Worm (Caenorhabditis elegans) whole organism, late embryonic: ENCODE data around the gene ugt-48.

Experiments
- C08G9.2 ChIP-seq: sonication (generic microtip); optimal IDR thresholded peaks from 2 replicates; lab custom pipeline; 2016; ENCODE audit warnings: mild to moderate bottlenecking, missing genetic modification characterization, moderate library complexity, missing compliant biosample characterization
- C38D4.7 ChIP-seq: fragments of 200-800 bp; sonication (Bioruptor generic); optimal IDR thresholded peaks from 2 replicates; lab custom pipeline; 2018; ENCODE audit warnings: mild to moderate bottlenecking, missing genetic modification characterization, moderate library complexity, missing compliant biosample characterization
- F13H6.1 ChIP-seq: sonication (generic microtip); optimal IDR thresholded peaks from 2 replicates; lab custom pipeline; 2016; ENCODE audit warnings: missing genetic modification characterization, missing compliant biosample characterization
- T23F11.4 ChIP-seq: fragments of 200-800 bp; sonication (Bioruptor generic); optimal IDR thresholded peaks from 2 replicates; lab custom pipeline; 2018; ENCODE audit warnings: mild to moderate bottlenecking, missing genetic modification characterization, missing compliant biosample characterization
- Y22D7AL.16 ChIP-seq: sonication (generic microtip); optimal IDR thresholded peaks from 2 replicates; lab custom pipeline; 2016; ENCODE audit warnings: missing genetic modification characterization, missing compliant biosample characterization
- ahr-1 ChIP-seq: sonication (generic microtip); optimal IDR thresholded peaks from 2 replicates; lab custom pipeline; 2016; ENCODE audit warnings: missing genetic modification characterization, missing compliant biosample characterization
- ama-1 ChIP-seq: fragments of 150-350 bp; optimal IDR thresholded peaks from 2 replicates; lab custom pipeline; 2014
- ceh-18 ChIP-seq: sonication (generic microtip); optimal IDR thresholded peaks from 2 replicates; lab custom pipeline; 2016; ENCODE audit warnings: missing genetic modification characterization, missing compliant biosample characterization
- ceh-19 ChIP-seq: fragments of 200-800 bp; sonication (Bioruptor generic); optimal IDR thresholded peaks from 2 replicates; lab custom pipeline; 2018; ENCODE audit warnings: mild to moderate bottlenecking, missing genetic modification characterization, missing compliant biosample characterization
- ceh-22 ChIP-seq: sonication (generic microtip); optimal IDR thresholded peaks from 2 replicates; lab custom pipeline; 2017; ENCODE audit warnings: missing biosample characterization, missing genetic modification characterization
- ceh-24 ChIP-seq: sonication (generic microtip); optimal IDR thresholded peaks from 2 replicates; lab custom pipeline; 2016; ENCODE audit warnings: mild to moderate bottlenecking, missing genetic modification characterization, missing compliant biosample characterization
- ceh-31 ChIP-seq: sonication (generic microtip); optimal IDR thresholded peaks from 2 replicates; lab custom pipeline; 2016; ENCODE audit warnings: missing genetic modification characterization, missing compliant biosample characterization
- ceh-34 ChIP-seq: sonication (generic microtip); optimal IDR thresholded peaks from 2 replicates; lab custom pipeline; 2016; ENCODE audit warnings: mild to moderate bottlenecking, missing genetic modification characterization, missing compliant biosample characterization
- ceh-9 ChIP-seq: sonication (generic microtip); optimal IDR thresholded peaks from 2 replicates; lab custom pipeline; 2016; ENCODE audit warnings: mild to moderate bottlenecking, missing genetic modification characterization, inconsistent platforms, missing compliant biosample characterization
- che-1 ChIP-seq: sonication (generic microtip); optimal IDR thresholded peaks from 2 replicates; lab custom pipeline; 2016; ENCODE audit warnings: mild to moderate bottlenecking, missing genetic modification characterization, missing compliant biosample characterization
- dmd-4 ChIP-seq: sonication (generic microtip); optimal IDR thresholded peaks from 2 replicates; lab custom pipeline; 2016; ENCODE audit warnings: borderline replicate concordance, missing genetic modification characterization, missing compliant biosample characterization
- dve-1 ChIP-seq: sonication (generic microtip); optimal IDR thresholded peaks from 2 replicates; lab custom pipeline; 2017; ENCODE audit warnings: antibody characterized with exemption, mild to moderate bottlenecking, missing genetic modification characterization, missing compliant biosample characterization
- eyg-1 ChIP-seq: sonication (generic microtip); optimal IDR thresholded peaks from 2 replicates; lab custom pipeline; 2016; ENCODE audit warnings: missing genotype, missing genetic modification characterization, missing compliant biosample characterization
- fkh-6 ChIP-seq: sonication (generic microtip); optimal IDR thresholded peaks from 2 replicates; lab custom pipeline; 2016; ENCODE audit warnings: missing genetic modification characterization, missing compliant biosample characterization
- hlh-15 ChIP-seq: sonication (generic microtip); optimal IDR thresholded peaks from 2 replicates; lab custom pipeline; 2016; ENCODE audit warnings: missing genetic modification characterization, missing compliant biosample characterization
- hlh-30 ChIP-seq: sonication (generic microtip); optimal IDR thresholded peaks from 2 replicates; lab custom pipeline; 2017; ENCODE audit warnings: antibody characterized with exemption, missing genetic modification characterization, missing compliant biosample characterization; ENCODE audit not compliant: insufficient read depth
- hlh-6 ChIP-seq: sonication (generic microtip); optimal IDR thresholded peaks from 2 replicates; lab custom pipeline; 2016; ENCODE audit warnings: missing genotype, missing genetic modification characterization, missing compliant biosample characterization
- lim-6 ChIP-seq: sonication (generic microtip); optimal IDR thresholded peaks from 2 replicates; lab custom pipeline; 2016; ENCODE audit warnings: missing genetic modification characterization, missing compliant biosample characterization
- lin-11 ChIP-seq: fragments of 200-800 bp; sonication (Bioruptor generic); optimal IDR thresholded peaks from 2 replicates; lab custom pipeline; 2018; ENCODE audit warnings: mild to moderate bottlenecking, missing genetic modification characterization, missing compliant biosample characterization
- madf-2 ChIP-seq: sonication (generic microtip); optimal IDR thresholded peaks from 2 replicates; lab custom pipeline; 2017; ENCODE audit warnings: missing genetic modification characterization, missing compliant biosample characterization
- mec-3 ChIP-seq: sonication (generic microtip); optimal IDR thresholded peaks from 2 replicates; lab custom pipeline; 2016; ENCODE audit warnings: borderline replicate concordance, missing genetic modification characterization, missing compliant biosample characterization
- nhr-11 ChIP-seq: fragments of 150-350 bp; optimal IDR thresholded peaks from 2 replicates; lab custom pipeline; 2014; ENCODE audit warnings: missing biosample characterization, missing genetic modification characterization
- pag-3 ChIP-seq: sonication (generic microtip); optimal IDR thresholded peaks from 2 replicates; lab custom pipeline; 2016; ENCODE audit warnings: missing compliant biosample characterization, missing genetic modification characterization, borderline replicate concordance
- pha-4 ChIP-seq: fragments of 150-350 bp; optimal IDR thresholded peaks from 2 replicates; lab custom pipeline; 2018; ENCODE audit warnings: missing biosample characterization, missing genetic modification reagents, missing genetic modification characterization
- pqm-1 ChIP-seq: sonication (generic microtip); optimal IDR thresholded peaks from 2 replicates; lab custom pipeline; 2016; ENCODE audit warnings: missing genetic modification characterization, missing compliant biosample characterization
- ref-2 ChIP-seq: sonication (generic microtip); optimal IDR thresholded peaks from 2 replicates; lab custom pipeline; 2016; ENCODE audit warnings: missing genetic modification characterization, missing compliant biosample characterization
- rnt-1 ChIP-seq: sonication (generic microtip); optimal IDR thresholded peaks from 2 replicates; lab custom pipeline; 2016; ENCODE audit warnings: missing genetic modification characterization, missing compliant biosample characterization
- sdc-2 ChIP-seq: sonication (generic microtip); optimal IDR thresholded peaks from 2 replicates; lab custom pipeline; 2016; ENCODE audit warnings: missing genotype, missing genetic modification characterization, missing compliant biosample characterization
- sox-2 ChIP-seq: fragments of 200-800 bp; sonication (Bioruptor generic); IDR thresholded peaks from 2 replicates; pipeline ENCODE4 v1.3.6; 2022; ENCODE audit warnings: missing genetic modification reagents, missing genetic modification characterization, missing compliant biosample characterization
- syd-9 ChIP-seq: sonication (generic microtip); optimal IDR thresholded peaks from 2 replicates; lab custom pipeline; 2016; ENCODE audit warnings: mild to moderate bottlenecking, missing genetic modification characterization, moderate library complexity, missing compliant biosample characterization
- unc-86 ChIP-seq: sonication (generic microtip); optimal IDR thresholded peaks from 2 replicates; lab custom pipeline; 2016; ENCODE audit warnings: missing genetic modification characterization, missing compliant biosample characterization
- zip-5 ChIP-seq: sonication (generic microtip); optimal IDR thresholded peaks from 2 replicates; lab custom pipeline; 2016; ENCODE audit warnings: missing genetic modification characterization, missing compliant biosample characterization

ugt-48 gene

ce11 chrV:5535774-5536173, 12.1 kb downstream of the ugt-48 start, which contains the start of gene C24G6.8:
Gene C24G6.8 (minus strand): TSS chrV:5535874.
- TF ChIP-seq che-1 (tag; lab: Kevin White, UChicago) (no peak), mec-3 (tag; lab: Kevin White, UChicago) (no peak), sdc-2 (tag; lab: Kevin White, UChicago) (no peak), unc-86 (no peak), ref-2 (no peak), pqm-1 (tag; lab: Kevin White, UChicago) (no peak), Y22D7AL.16 (tag; lab: Kevin White, UChicago) (no peak), lim-6 (no peak), rnt-1 (tag; lab: Kevin White, UChicago) (no peak), syd-9 (tag; lab: Kevin White, UChicago) (no peak), ceh-22 (tag; lab: Kevin White, UChicago) (no peak), hlh-6 (tag; lab: Kevin White, UChicago) (no peak), ceh-9 (tag; lab: Kevin White, UChicago) (no peak), eyg-1 (tag; lab: Kevin White, UChicago) (no peak), dve-1 (tag; lab: Kevin White, UChicago) (no peak), madf-2 (tag; lab: Kevin White, UChicago) (no peak), ama-1 (lab: Kevin White, UChicago) (no peak), lin-11 (tag; lab: Kevin White, UChicago) (no peak), C08G9.2 (tag; lab: Kevin White, UChicago) (no peak)

- no peak for TF ChIP-seq pag-3 (tag; lab: Kevin White, UChicago)
- TF ChIP-seq ceh-31 (tag; lab: Kevin White, UChicago) = no peak
- TF ChIP-seq pha-4 (tag; lab: Kevin White, UChicago) = no peak
- TF ChIP-seq ceh-19 = no peak
- no peak for TF ChIP-seq C08G9.2 (tag; lab: Kevin White, UChicago)
- TF ChIP-seq hlh-15 (tag; lab: Kevin White, UChicago) = no peak
- no peak for TF ChIP-seq ref-2
- TF ChIP-seq C38D4.7 (GFP tag; lab: Kevin White, UChicago) = no peak
- TF ChIP-seq F13H6.1 (tag; lab: Kevin White, UChicago) = no peak
- no peak for TF ChIP-seq nhr-11
- no peak for TF ChIP-seq T23F11.4 (GFP tag; lab: Kevin White, UChicago)
Observed at ce11 chrV:5533755-5534154, 14.1 kb downstream of the ugt-48 start, which contains the start of gene grl-1. Gene grl-1 (minus strand): TSS chrV:5533855.

ce11 chrV:5527694-5528093, 20.2 kb downstream of the ugt-48 start:
- TF ChIP-seq hlh-30 (no peak), dmd-4 (tag; lab: Kevin White, UChicago) (no peak), zip-5 (tag; lab: Kevin White, UChicago) (no peak), fkh-6 (tag; lab: Kevin White, UChicago) (no peak), ceh-9 (tag; lab: Kevin White, UChicago) (no peak)

ce11 chrV:5525208-5525607, 22.7 kb downstream of the ugt-48 start:
- TF ChIP-seq ahr-1 (no peak), dmd-4 (tag; lab: Kevin White, UChicago) (no peak)

ce11 chrV:5523260-5523659, 24.6 kb downstream of the ugt-48 start:
- TF ChIP-seq rnt-1 (tag; lab: Kevin White, UChicago) = peak; percentile 5
- no peak for TF ChIP-seq sox-2 (GFP tag; lab: Robert Waterston, UW)
- no peak for TF ChIP-seq ceh-18
- TF ChIP-seq ceh-24 = no peak
- no peak for TF ChIP-seq F13H6.1 (tag; lab: Kevin White, UChicago)
- TF ChIP-seq lim-6 = no peak
- TF ChIP-seq ceh-34 (tag; lab: Kevin White, UChicago) = no peak
